Fruit fly (Drosophila melanogaster) whole organism, embryonic: ENCODE data around the gene ohgt.
A peak's percentile ranks its signal among the peaks of the same experiment; 100 is the strongest.

Experiments used
- Blimp-1 ChIP-seq: fragments of 200-800 bp; sonication (Bioruptor generic); optimal IDR thresholded peaks from 3 replicates; lab custom pipeline; 2018; ENCODE audit warnings: missing biosample characterization, missing genetic modification characterization, mild to moderate bottlenecking, moderate library complexity, missing genetic modification reagents
- Bteb2 ChIP-seq: fragments of 200-800 bp; sonication (Bioruptor generic); optimal IDR thresholded peaks from 2 replicates; lab custom pipeline; 2016; ENCODE audit warnings: missing biosample characterization, missing genetic modification characterization
- CG10565 ChIP-seq: fragments of 200-800 bp; sonication (Bioruptor generic); optimal IDR thresholded peaks from 3 replicates; lab custom pipeline; 2016; ENCODE audit warnings: missing biosample characterization, mild to moderate bottlenecking, missing genetic modification characterization
- CG11456 ChIP-seq: fragments of 200-800 bp; sonication (Bioruptor generic); IDR thresholded peaks from 3 replicates; pipeline ENCODE4 v1.3.6; 2022; ENCODE audit warnings: missing biosample characterization, missing genetic modification characterization
- CG11696 ChIP-seq: fragments of 200-800 bp; sonication (Bioruptor generic); IDR thresholded peaks from 2 replicates; pipeline ENCODE4 v1.3.6; 2022; ENCODE audit warnings: missing biosample characterization, missing genetic modification characterization
- CG12155 ChIP-seq: fragments of 200-800 bp; sonication (Bioruptor generic); optimal IDR thresholded peaks from 3 replicates; lab custom pipeline; 2016; ENCODE audit warnings: missing biosample characterization, missing genetic modification characterization
- CG12299 ChIP-seq: fragments of 200-800 bp; sonication (Bioruptor generic); optimal IDR thresholded peaks from 2 replicates; lab custom pipeline; 2018; ENCODE audit warnings: missing biosample characterization, mild to moderate bottlenecking, missing genetic modification characterization
- CG12659 ChIP-seq: fragments of 200-800 bp; sonication (Bioruptor generic); optimal IDR thresholded peaks from 3 replicates; lab custom pipeline; 2017; ENCODE audit warnings: mild to moderate bottlenecking, missing biosample characterization, missing genetic modification reagents, missing genetic modification characterization
- CG12942 ChIP-seq: fragments of 200-800 bp; sonication (Bioruptor generic); optimal IDR thresholded peaks from 3 replicates; lab custom pipeline; 2016; ENCODE audit warnings: missing biosample characterization, missing genetic modification characterization
- CG13296 ChIP-seq: fragments of 200-800 bp; sonication (Bioruptor generic); optimal IDR thresholded peaks from 3 replicates; lab custom pipeline; 2018; ENCODE audit warnings: missing biosample characterization, mild to moderate bottlenecking, missing genetic modification characterization
- CG14710 ChIP-seq: fragments of 200-800 bp; sonication (Bioruptor generic); optimal IDR thresholded peaks from 3 replicates; lab custom pipeline; 2019; ENCODE audit warnings: missing biosample characterization, mild to moderate bottlenecking, missing genetic modification characterization, moderate library complexity
- CG15514 ChIP-seq: fragments of 200-800 bp; sonication (Bioruptor generic); optimal IDR thresholded peaks from 3 replicates; lab custom pipeline; 2017; ENCODE audit warnings: missing biosample characterization, missing genetic modification characterization, mild to moderate bottlenecking, moderate library complexity, missing genetic modification reagents
- CG16863 ChIP-seq: fragments of 200-800 bp; sonication (Bioruptor generic); optimal IDR thresholded peaks from 3 replicates; lab custom pipeline; 2016; ENCODE audit warnings: missing biosample characterization, missing genetic modification characterization
- CG17186 ChIP-seq: fragments of 200-800 bp; sonication (Bioruptor generic); optimal IDR thresholded peaks from 3 replicates; lab custom pipeline; 2017; ENCODE audit warnings: missing biosample characterization, missing genetic modification reagents, missing genetic modification characterization
- CG17385 ChIP-seq: fragments of 200-800 bp; sonication (Bioruptor generic); optimal IDR thresholded peaks from 3 replicates; lab custom pipeline; 2018; ENCODE audit warnings: missing biosample characterization, mild to moderate bottlenecking, missing genetic modification characterization
- CG17912 ChIP-seq: fragments of 200-800 bp; sonication (Bioruptor generic); optimal IDR thresholded peaks from 2 replicates; lab custom pipeline; 2018; ENCODE audit warnings: missing biosample characterization, mild to moderate bottlenecking, missing genetic modification characterization
- CG2120 ChIP-seq: fragments of 200-800 bp; sonication (Bioruptor generic); optimal IDR thresholded peaks from 3 replicates; lab custom pipeline; 2016; ENCODE audit warnings: missing biosample characterization, missing genetic modification characterization
- CG2199 ChIP-seq: fragments of 200-800 bp; sonication (Bioruptor generic); IDR thresholded peaks from 3 replicates; pipeline ENCODE4 v1.3.6; 2022; ENCODE audit warnings: missing biosample characterization, missing genetic modification characterization
- CG2678 ChIP-seq: fragments of 200-800 bp; sonication (Bioruptor generic); optimal IDR thresholded peaks from 3 replicates; lab custom pipeline; 2019; ENCODE audit warnings: missing biosample characterization, mild to moderate bottlenecking, missing genetic modification characterization, moderate library complexity
- CG2889 ChIP-seq: fragments of 200-800 bp; sonication (Bioruptor generic); IDR thresholded peaks from 3 replicates; pipeline ENCODE4 v1.3.6; 2022; ENCODE audit warnings: missing biosample characterization, missing genetic modification characterization
- CG31441 ChIP-seq: fragments of 200-800 bp; sonication (Bioruptor generic); IDR thresholded peaks from 2 replicates; pipeline ENCODE4 v1.3.6; 2022; ENCODE audit warnings: missing biosample characterization, missing genetic modification characterization
- CG33557 ChIP-seq: fragments of 200-800 bp; sonication (Bioruptor generic); optimal IDR thresholded peaks from 2 replicates; lab custom pipeline; 2019; ENCODE audit warnings: missing biosample characterization, mild to moderate bottlenecking, missing genetic modification characterization, moderate library complexity
- CG6813 ChIP-seq: fragments of 200-800 bp; sonication (Bioruptor generic); optimal IDR thresholded peaks from 2 replicates; lab custom pipeline; 2017; ENCODE audit warnings: missing biosample characterization, missing genetic modification characterization, mild to moderate bottlenecking, moderate library complexity, missing genetic modification reagents
- CG7372 ChIP-seq: fragments of 200-800 bp; sonication (Bioruptor generic); IDR thresholded peaks from 2 replicates; pipeline ENCODE4 v1.3.6; 2022; ENCODE audit warnings: missing biosample characterization, missing genetic modification characterization
- CG7745 ChIP-seq: fragments of 200-800 bp; sonication (Bioruptor generic); optimal IDR thresholded peaks from 2 replicates; lab custom pipeline; 2018; ENCODE audit warnings: missing biosample characterization, mild to moderate bottlenecking, missing genetic modification characterization, moderate library complexity
- CG7987 ChIP-seq: fragments of 200-800 bp; sonication (Bioruptor generic); optimal IDR thresholded peaks from 2 replicates; lab custom pipeline; 2018; ENCODE audit warnings: missing biosample characterization, mild to moderate bottlenecking, missing genetic modification characterization, moderate library complexity
- Chrac-16 ChIP-seq: fragments of 200-800 bp; sonication (Bioruptor generic); optimal IDR thresholded peaks from 3 replicates; lab custom pipeline; 2016; ENCODE audit warnings: missing biosample characterization, missing genetic modification characterization
- Dip2 ChIP-seq: fragments of 200-800 bp; sonication (Bioruptor generic); IDR thresholded peaks from 2 replicates; pipeline ENCODE4 v1.3.6; 2022; ENCODE audit warnings: missing biosample characterization, missing genetic modification characterization
- GATAe ChIP-seq: fragments of 200-800 bp; sonication (Bioruptor generic); conservative IDR thresholded peaks from 2 replicates; pipeline ENCODE4 v1.3.6; 2022; ENCODE audit warnings: missing biosample characterization, missing genetic modification characterization
- HmgZ ChIP-seq: fragments of 200-800 bp; sonication (Bioruptor generic); optimal IDR thresholded peaks from 2 replicates; lab custom pipeline; 2018; ENCODE audit warnings: missing biosample characterization, mild to moderate bottlenecking, missing genetic modification characterization
- MESR4 ChIP-seq: fragments of 200-800 bp; sonication (Bioruptor generic); optimal IDR thresholded peaks from 2 replicates; lab custom pipeline; 2018; ENCODE audit warnings: missing biosample characterization, mild to moderate bottlenecking, missing genetic modification characterization, moderate library complexity
- Max ChIP-seq: fragments of 200-800 bp; sonication (Bioruptor generic); optimal IDR thresholded peaks from 2 replicates; lab custom pipeline; 2016; ENCODE audit warnings: missing biosample characterization, mild to moderate bottlenecking, missing genetic modification characterization
- Xbp1 ChIP-seq: fragments of 200-800 bp; sonication (Bioruptor generic); optimal IDR thresholded peaks from 3 replicates; lab custom pipeline; 2016; ENCODE audit warnings: missing biosample characterization, mild to moderate bottlenecking, missing genetic modification characterization
- Xrp1 ChIP-seq: fragments of 200-800 bp; sonication (Bioruptor generic); IDR thresholded peaks from 2 replicates; pipeline ENCODE4 v1.3.6; 2022; ENCODE audit warnings: missing biosample characterization, missing genetic modification characterization
- ab ChIP-seq: fragments of 200-800 bp; sonication (Bioruptor generic); optimal IDR thresholded peaks from 2 replicates; lab custom pipeline; 2016; ENCODE audit warnings: missing biosample characterization, missing genetic modification characterization
- az2 ChIP-seq: fragments of 200-800 bp; sonication (Bioruptor generic); optimal IDR thresholded peaks from 3 replicates; lab custom pipeline; 2016; ENCODE audit warnings: missing biosample characterization, missing genetic modification characterization
- crc ChIP-seq: fragments of 200-800 bp; sonication (Bioruptor generic); optimal IDR thresholded peaks from 2 replicates; lab custom pipeline; 2016; ENCODE audit warnings: missing biosample characterization, missing genetic modification characterization
- cwo ChIP-seq: fragments of 200-800 bp; sonication (Bioruptor generic); optimal IDR thresholded peaks from 3 replicates; lab custom pipeline; 2017; ENCODE audit warnings: missing biosample characterization, missing genetic modification characterization, mild to moderate bottlenecking, moderate library complexity, missing genetic modification reagents
- eyg ChIP-seq: fragments of 200-800 bp; sonication (Bioruptor generic); optimal IDR thresholded peaks from 3 replicates; lab custom pipeline; 2016; ENCODE audit warnings: missing biosample characterization, missing genetic modification characterization
- lab ChIP-seq: fragments of 200-800 bp; sonication (Bioruptor generic); optimal IDR thresholded peaks from 3 replicates; lab custom pipeline; 2017; ENCODE audit warnings: missing biosample characterization, missing genetic modification characterization, mild to moderate bottlenecking, moderate library complexity, missing genetic modification reagents
- mld ChIP-seq: fragments of 200-800 bp; sonication (Bioruptor generic); IDR thresholded peaks from 3 replicates; pipeline ENCODE4 v1.3.6; 2022; ENCODE audit warnings: missing biosample characterization, missing genetic modification characterization; ENCODE audit not compliant: partially characterized antibody
- nau ChIP-seq: fragments of 200-800 bp; sonication (Bioruptor generic); optimal IDR thresholded peaks from 3 replicates; lab custom pipeline; 2017; ENCODE audit warnings: missing biosample characterization, mild to moderate bottlenecking, missing genetic modification characterization, missing genetic modification reagents
- p53 ChIP-seq: fragments of 200-800 bp; sonication (Bioruptor generic); optimal IDR thresholded peaks from 2 replicates; lab custom pipeline; 2016; ENCODE audit warnings: missing biosample characterization, missing genetic modification characterization
- phol ChIP-seq: fragments of 200-800 bp; sonication (Bioruptor generic); optimal IDR thresholded peaks from 3 replicates; lab custom pipeline; 2018; ENCODE audit warnings: missing biosample characterization, mild to moderate bottlenecking, missing genetic modification characterization, moderate library complexity
- psq ChIP-seq: fragments of 200-800 bp; sonication (Bioruptor generic); optimal IDR thresholded peaks from 2 replicates; lab custom pipeline; 2017; ENCODE audit warnings: missing biosample characterization, missing genetic modification characterization
- salm ChIP-seq: fragments of 200-800 bp; sonication (Bioruptor generic); optimal IDR thresholded peaks from 2 replicates; lab custom pipeline; 2018; ENCODE audit warnings: missing biosample characterization, mild to moderate bottlenecking, missing genetic modification characterization
- schlank ChIP-seq: fragments of 200-800 bp; sonication (Bioruptor generic); optimal IDR thresholded peaks from 2 replicates; lab custom pipeline; 2018; ENCODE audit warnings: missing biosample characterization, mild to moderate bottlenecking, missing genetic modification characterization
- slou ChIP-seq: fragments of 200-800 bp; sonication (Bioruptor generic); optimal IDR thresholded peaks from 3 replicates; lab custom pipeline; 2016; ENCODE audit warnings: missing biosample characterization, missing genetic modification characterization
- tgo ChIP-seq: fragments of 200-800 bp; sonication (Bioruptor generic); IDR thresholded peaks from 3 replicates; pipeline ENCODE4 v1.3.6; 2022; ENCODE audit warnings: missing biosample characterization, missing genetic modification characterization
- vvl ChIP-seq: fragments of 200-800 bp; sonication (Bioruptor generic); IDR thresholded peaks from 2 replicates; pipeline ENCODE4 v1.3.6; 2022; ENCODE audit warnings: missing biosample characterization, missing genetic modification characterization

Gene ohgt

dm6 chr3R:10032951-10033720 is 15.9 kb upstream of the ohgt start (continued):
- no peak for TF ChIP-seq GATAe (GFP tag; lab: Robert Waterston, UW)
- no peak for TF ChIP-seq mld (GFP tag; lab: Robert Waterston, UW)
- no peak for TF ChIP-seq CG11696 (GFP tag; lab: Robert Waterston, UW)
- no peak for TF ChIP-seq Blimp-1 (GFP tag; lab: Kevin White, UChicago)
- TF ChIP-seq CG2678 (tag; lab: Kevin White, UChicago): peak; percentile 58
- no peak for TF ChIP-seq crc (GFP tag; lab: Kevin White, UChicago)
- no peak for TF ChIP-seq CG7987
- no peak for TF ChIP-seq vvl (GFP tag; lab: Robert Waterston, UW)
- peak; percentile 11 for TF ChIP-seq CG12659 (GFP tag; lab: Kevin White, UChicago)
- no peak for TF ChIP-seq az2 (GFP tag; lab: Kevin White, UChicago)
- TF ChIP-seq CG10565 (GFP tag; lab: Kevin White, UChicago): no peak
- TF ChIP-seq CG16863: no peak
- TF ChIP-seq CG2120 (GFP tag; lab: Kevin White, UChicago): no peak
- no peak for TF ChIP-seq CG7372
- no peak for TF ChIP-seq CG7745
- TF ChIP-seq nau (GFP tag; lab: Kevin White, UChicago): no peak
- TF ChIP-seq CG33557 (GFP tag; lab: Kevin White, UChicago): no peak
- no peak for TF ChIP-seq CG11456
- no peak for TF ChIP-seq CG17912 (GFP tag; lab: Kevin White, UChicago)
- no peak for TF ChIP-seq CG12299 (tag; lab: Kevin White, UChicago)
- no peak for TF ChIP-seq eyg (GFP tag; lab: Kevin White, UChicago)
- TF ChIP-seq salm (tag; lab: Kevin White, UChicago): no peak
- TF ChIP-seq lab (GFP tag; lab: Kevin White, UChicago): peak; percentile 30
- TF ChIP-seq Dip2 (GFP tag; lab: Robert Waterston, UW): no peak
- no peak for TF ChIP-seq CG14710 (tag; lab: Kevin White, UChicago)
- peak; percentile 13 for TF ChIP-seq CG17385 (GFP tag; lab: Kevin White, UChicago)
- no peak for TF ChIP-seq CG12942
- TF ChIP-seq tgo (GFP tag; lab: Robert Waterston, UW): no peak
- peak; percentile 24 for TF ChIP-seq phol
- no peak for TF ChIP-seq Xrp1 (GFP tag; lab: Robert Waterston, UW)
- TF ChIP-seq slou (GFP tag; lab: Kevin White, UChicago): no peak
- no peak for TF ChIP-seq schlank (tag; lab: Kevin White, UChicago)
- TF ChIP-seq cwo (GFP tag; lab: Kevin White, UChicago): no peak
- no peak for TF ChIP-seq Max (GFP tag; lab: Kevin White, UChicago)
- peak; percentile 48 for TF ChIP-seq CG31441 (GFP tag; lab: Robert Waterston, UW)
- no peak for TF ChIP-seq CG13296 (GFP tag; lab: Kevin White, UChicago)
- no peak for TF ChIP-seq CG15514 (GFP tag; lab: Kevin White, UChicago)
- no peak for TF ChIP-seq Xbp1 (GFP tag; lab: Kevin White, UChicago)
- no peak for TF ChIP-seq p53
- TF ChIP-seq HmgZ: no peak
- TF ChIP-seq CG6813 (GFP tag; lab: Kevin White, UChicago): no peak
- no peak for TF ChIP-seq CG2889 (GFP tag; lab: Robert Waterston, UW)
- TF ChIP-seq ab (GFP tag; lab: Kevin White, UChicago): no peak
- TF ChIP-seq CG17186 (GFP tag; lab: Kevin White, UChicago): no peak
- no peak for TF ChIP-seq MESR4 (GFP tag; lab: Kevin White, UChicago)
- TF ChIP-seq CG2199 (GFP tag; lab: Robert Waterston, UW): no peak
- no peak for TF ChIP-seq Chrac-16
- TF ChIP-seq CG12155 (GFP tag; lab: Kevin White, UChicago): no peak
- TF ChIP-seq psq (GFP tag; lab: Kevin White, UChicago): no peak
- TF ChIP-seq Bteb2 (GFP tag; lab: Kevin White, UChicago): no peak
